Worm (Caenorhabditis elegans) whole organism, L2 larva: ENCODE results near the gene srt-4.

Experiments
- alr-1 ChIP-seq: fragments of 150-350 bp; optimal IDR thresholded peaks from 2 replicates; lab custom pipeline; 2014; ENCODE audit warnings: missing biosample characterization, missing genetic modification characterization
- nhr-23 ChIP-seq: fragments of 150-350 bp; optimal IDR thresholded peaks from 2 replicates; lab custom pipeline; 2014; ENCODE audit warnings: missing biosample characterization, missing genetic modification reagents, missing genetic modification characterization

DNA sequence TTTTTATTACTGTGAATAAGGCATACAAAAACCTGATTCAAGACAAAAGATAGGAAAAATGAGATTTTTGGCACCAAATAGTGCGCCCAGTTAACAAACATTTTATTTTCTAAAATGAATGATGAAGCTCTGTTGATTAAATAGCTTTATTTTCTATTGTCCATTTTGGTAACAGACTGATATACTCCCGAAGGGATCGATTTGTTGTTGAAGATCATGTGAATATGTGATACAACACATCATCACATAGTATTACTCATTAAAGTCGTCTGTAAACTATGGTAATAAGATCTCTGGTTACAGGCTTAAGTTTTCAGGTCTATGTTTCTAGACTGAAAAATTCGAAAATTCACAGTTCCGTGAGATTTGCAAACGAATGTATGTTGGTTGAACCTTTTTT, 4.6 kb upstream of the srt-4 start, which contains the start of gene srj-20:
- TF ChIP-seq alr-1 (tag; lab: Kevin White, UChicago) (no peak), nhr-23 (no peak)
